Worm (Caenorhabditis elegans) whole organism, L1 larva: Measurements from ENCODE around the gene pat-6.

ENCODE experiments used
- Y116A8C.19 ChIP-seq: sonication (generic microtip); optimal IDR thresholded peaks from 2 replicates; lab custom pipeline; 2016; ENCODE audit warnings: missing compliant biosample characterization, missing genetic modification characterization, borderline replicate concordance
- ceh-8 ChIP-seq: fragments of 200-800 bp; sonication (Bioruptor generic); optimal IDR thresholded peaks from 2 replicates; lab custom pipeline; 2018; ENCODE audit warnings: mild to moderate bottlenecking, missing genetic modification characterization, moderate library complexity, missing compliant biosample characterization
- ceh-90 ChIP-seq: sonication (generic microtip); optimal IDR thresholded peaks from 2 replicates; lab custom pipeline; 2016; ENCODE audit warnings: missing genetic modification characterization, missing compliant biosample characterization
- dpl-1 ChIP-seq, 3 experiments: fragments of 150-350 bp in 2 of 3; sonication (generic microtip) in 1 of 3; optimal IDR thresholded peaks; 2 replicates each; lab custom pipeline; 2014 to 2017; ENCODE audit warnings: missing biosample characterization in 3 of 3, missing genetic modification characterization in 3 of 3, missing genetic modification reagents in 3 of 3
- dsc-1 ChIP-seq: sonication (generic microtip); optimal IDR thresholded peaks from 2 replicates; lab custom pipeline; 2016; ENCODE audit warnings: mild to moderate bottlenecking, missing genetic modification characterization, missing compliant biosample characterization
- efl-1 ChIP-seq, 4 experiments: fragments of 150-350 bp; optimal IDR thresholded peaks in 3 of 4; peaks in 1 of 4; 1 replicate in 1 of 4; 2 replicates in 3 of 4; lab custom pipeline; 2014; ENCODE audit warnings: missing biosample characterization in 2 of 4, missing genetic modification characterization in 2 of 4, missing genetic modification reagents in 2 of 4
- egl-13 ChIP-seq: sonication (generic microtip); optimal IDR thresholded peaks from 2 replicates; lab custom pipeline; 2016; ENCODE audit warnings: missing genotype, missing genetic modification reagents, missing genetic modification characterization, missing compliant biosample characterization
- egl-27 ChIP-seq, 2 experiments: fragments of 150-350 bp in 1 of 2; sonication (generic microtip); optimal IDR thresholded peaks; 3 replicates each; lab custom pipeline; 2017 to 2018; ENCODE audit warnings: missing biosample characterization in 2 of 2, missing genetic modification characterization in 2 of 2, missing genetic modification reagents in 2 of 2
- elt-2 ChIP-seq: sonication (generic microtip); optimal IDR thresholded peaks from 2 replicates; lab custom pipeline; 2016; ENCODE audit warnings: missing genetic modification characterization, mild to moderate bottlenecking, inconsistent platforms, missing compliant biosample characterization, missing genetic modification reagents
- elt-3 ChIP-seq, 6 experiments: fragments of 150-350 bp in 1 of 6; sonication (generic microtip); optimal IDR thresholded peaks; 2 replicates each; lab custom pipeline; 2017 to 2018; ENCODE audit warnings: missing biosample characterization in 6 of 6, missing genetic modification characterization in 6 of 6, inconsistent platforms in 1 of 6
- ets-5 ChIP-seq: fragments of 200-800 bp; sonication (Bioruptor generic); IDR thresholded peaks from 2 replicates; pipeline ENCODE4 v1.3.6; 2022; ENCODE audit warnings: missing genetic modification characterization, missing compliant biosample characterization
- fkh-10 ChIP-seq: sonication (generic microtip); optimal IDR thresholded peaks from 2 replicates; lab custom pipeline; 2017; ENCODE audit warnings: missing biosample characterization, missing genetic modification reagents, missing genetic modification characterization
- fos-1 ChIP-seq: fragments of 150-350 bp; optimal IDR thresholded peaks from 2 replicates; lab custom pipeline; 2014; ENCODE audit warnings: missing biosample characterization, missing genetic modification characterization
- grh-1 ChIP-seq: fragments of 200-800 bp; sonication (Bioruptor generic); IDR thresholded peaks from 2 replicates; pipeline ENCODE4 v1.3.6; 2022; ENCODE audit warnings: missing genetic modification reagents, missing genetic modification characterization, missing compliant biosample characterization
- irx-1 ChIP-seq: sonication (generic microtip); optimal IDR thresholded peaks from 2 replicates; lab custom pipeline; 2016; ENCODE audit warnings: missing genetic modification characterization, missing compliant biosample characterization
- lin-35 ChIP-seq, 2 experiments: fragments of 150-350 bp; optimal IDR thresholded peaks; 2 replicates each; lab custom pipeline; 2014; ENCODE audit warnings: missing biosample characterization in 2 of 2, missing genetic modification characterization in 2 of 2, missing genetic modification reagents in 2 of 2
- lir-3 ChIP-seq: sonication (generic microtip); optimal IDR thresholded peaks from 2 replicates; lab custom pipeline; 2016; ENCODE audit warnings: mild to moderate bottlenecking, missing genetic modification characterization, moderate library complexity, missing compliant biosample characterization; ENCODE audit not compliant: poor library complexity
- lsy-2 ChIP-seq, 2 experiments: fragments of 150-350 bp; optimal IDR thresholded peaks; 2 replicates each; lab custom pipeline; 2014; ENCODE audit warnings: missing biosample characterization in 2 of 2, missing genetic modification characterization in 2 of 2
- mdl-1 ChIP-seq, 2 experiments: fragments of 150-350 bp; optimal IDR thresholded peaks; 2 replicates each; lab custom pipeline; 2014 to 2017; ENCODE audit warnings: missing biosample characterization in 2 of 2, missing genetic modification characterization in 2 of 2, inconsistent platforms in 1 of 2
- nhr-20 ChIP-seq: sonication (generic microtip); optimal IDR thresholded peaks from 2 replicates; lab custom pipeline; 2016; ENCODE audit warnings: mild to moderate bottlenecking, missing genetic modification characterization, missing compliant biosample characterization
- nhr-237 ChIP-seq: fragments of 150-350 bp; optimal IDR thresholded peaks from 2 replicates; lab custom pipeline; 2014; ENCODE audit warnings: missing biosample characterization, missing genetic modification characterization
- nhr-47 ChIP-seq: sonication (generic microtip); optimal IDR thresholded peaks from 2 replicates; lab custom pipeline; 2016; ENCODE audit warnings: mild to moderate bottlenecking, missing genetic modification characterization, moderate library complexity, missing compliant biosample characterization
- nhr-71 ChIP-seq: sonication (generic microtip); optimal IDR thresholded peaks from 2 replicates; lab custom pipeline; 2016; ENCODE audit warnings: mild to moderate bottlenecking, missing genetic modification characterization, moderate library complexity, missing compliant biosample characterization
- nhr-84 ChIP-seq: sonication (generic microtip); optimal IDR thresholded peaks from 2 replicates; lab custom pipeline; 2017; ENCODE audit warnings: missing biosample characterization, missing genetic modification characterization
- nhr-85 ChIP-seq: sonication (generic microtip); peaks from one replicate; lab custom pipeline; 2016; ENCODE audit warnings: missing genetic modification characterization, inconsistent platforms, missing compliant biosample characterization
- nhr-90 ChIP-seq: sonication (generic microtip); optimal IDR thresholded peaks from 2 replicates; lab custom pipeline; 2016; ENCODE audit warnings: mild to moderate bottlenecking, missing genetic modification characterization, missing compliant biosample characterization; ENCODE audit not compliant: poor library complexity
- pax-3 ChIP-seq: fragments of 200-800 bp; sonication (Bioruptor generic); optimal IDR thresholded peaks from 2 replicates; lab custom pipeline; 2018; ENCODE audit warnings: mild to moderate bottlenecking, missing genetic modification characterization, moderate library complexity, missing compliant biosample characterization
- pqm-1 ChIP-seq: sonication (generic microtip); optimal IDR thresholded peaks from 3 replicates; lab custom pipeline; 2017; ENCODE audit warnings: missing biosample characterization, missing genetic modification characterization
- skn-1 ChIP-seq: fragments of 150-350 bp; optimal IDR thresholded peaks from 2 replicates; lab custom pipeline; 2014; ENCODE audit warnings: missing biosample characterization, missing genetic modification characterization
- snpc-4 ChIP-seq: fragments of 150-350 bp; optimal IDR thresholded peaks from 2 replicates; lab custom pipeline; 2014; ENCODE audit warnings: missing biosample characterization, missing genetic modification characterization
- snu-23 ChIP-seq: sonication (generic microtip); optimal IDR thresholded peaks from 2 replicates; lab custom pipeline; 2016; ENCODE audit warnings: missing genetic modification characterization, missing compliant biosample characterization
- sox-4 ChIP-seq: sonication (generic microtip); optimal IDR thresholded peaks from 2 replicates; lab custom pipeline; 2016; ENCODE audit warnings: missing genetic modification characterization, missing compliant biosample characterization
- swsn-7 ChIP-seq: sonication (generic microtip); optimal IDR thresholded peaks from 2 replicates; lab custom pipeline; 2016; ENCODE audit warnings: missing genetic modification characterization, missing compliant biosample characterization
- tlp-1 ChIP-seq: fragments of 150-350 bp; optimal IDR thresholded peaks from 2 replicates; lab custom pipeline; 2014; ENCODE audit warnings: missing biosample characterization, missing genetic modification characterization
- unc-130 ChIP-seq: fragments of 150-350 bp; optimal IDR thresholded peaks from 2 replicates; lab custom pipeline; 2017; ENCODE audit warnings: missing biosample characterization, missing genetic modification characterization, inconsistent platforms
- unc-98 ChIP-seq: fragments of 200-800 bp; sonication (Bioruptor generic); IDR thresholded peaks from 2 replicates; pipeline ENCODE4 v1.3.6; 2022; ENCODE audit warnings: missing genetic modification characterization, missing compliant biosample characterization
- vab-15 ChIP-seq: sonication (generic microtip); optimal IDR thresholded peaks from 2 replicates; lab custom pipeline; 2017; ENCODE audit warnings: missing genotype, mild to moderate bottlenecking, missing genetic modification characterization, missing compliant biosample characterization
- xbp-1 ChIP-seq: sonication (generic microtip); optimal IDR thresholded peaks from 2 replicates; lab custom pipeline; 2016; ENCODE audit warnings: missing genetic modification characterization, missing compliant biosample characterization
- zip-4 ChIP-seq: fragments of 200-800 bp; sonication (Bioruptor generic); optimal IDR thresholded peaks from 2 replicates; lab custom pipeline; 2018; ENCODE audit warnings: mild to moderate bottlenecking, missing genetic modification characterization, moderate library complexity, missing compliant biosample characterization

Gene pat-6

DNA sequence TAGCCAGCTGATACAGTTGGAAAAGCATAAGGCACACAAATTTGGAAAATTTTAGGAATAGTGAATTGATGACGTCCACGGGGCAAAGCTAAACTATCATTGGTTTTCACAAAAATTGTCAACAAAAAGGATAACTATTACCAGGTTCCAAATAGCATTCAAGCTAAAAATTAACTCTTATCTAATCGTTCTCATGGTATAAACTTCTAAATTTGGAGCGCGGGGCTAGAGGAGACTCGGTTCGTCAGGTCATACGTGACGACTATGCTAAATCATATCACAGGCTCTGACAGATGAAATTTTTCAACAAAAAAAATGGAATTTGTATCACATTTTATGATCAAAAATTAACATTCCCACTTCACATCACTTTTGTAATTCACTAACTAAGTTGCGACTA lies 35.2 kb upstream of the pat-6 start:
- TF ChIP-seq swsn-7 (tag; lab: Kevin White, UChicago): no peak
- TF ChIP-seq fkh-10: no peak
- TF ChIP-seq unc-98 (GFP tag; lab: Robert Waterston, UW): no peak
- no peak for TF ChIP-seq efl-1 (optimal IDR thresholded peaks at IDR 0.05; lab: Kevin White, UChicago)
- peak in 1 of 2 experiments; percentile 91 for TF ChIP-seq efl-1 (GFP tag; optimal IDR thresholded peaks at IDR 0.05 in 1 of 2; lab: Kevin White, UChicago)
- TF ChIP-seq mdl-1 (tag; optimal IDR thresholded peaks at IDR 0.05; lab: Kevin White, UChicago): no peak

DNA sequence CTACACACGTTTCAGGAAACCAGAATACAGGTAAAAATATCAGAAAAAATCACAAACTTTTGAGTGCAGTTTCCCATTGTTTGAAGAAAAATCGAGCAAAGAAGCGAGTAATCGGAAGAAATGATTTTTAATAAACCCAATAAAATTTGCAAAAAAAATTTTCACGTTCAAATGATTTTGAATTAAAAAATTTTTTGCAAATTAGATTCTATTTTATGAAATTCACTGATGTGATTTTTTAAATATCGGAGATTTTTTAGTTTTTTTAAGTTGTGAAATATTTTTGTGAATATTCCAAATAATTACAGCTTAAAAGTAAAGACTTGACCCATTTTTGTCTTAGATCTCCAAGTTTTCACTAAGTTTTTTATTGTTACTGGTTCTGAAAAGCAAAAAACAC lies 34.2 kb upstream of the pat-6 start, which contains the start of gene pnp-1:
Gene pnp-1, minus strand, starts transcription at position 101 of the 400 bp plus-strand sequence.
- no peak for TF ChIP-seq ceh-8 (GFP tag; lab: Kevin White, UChicago)
- no peak for TF ChIP-seq grh-1
- TF ChIP-seq elt-3 (tag; optimal IDR thresholded peaks at IDR 0.05; lab: Kevin White, UChicago): no peak
- no peak for TF ChIP-seq skn-1
- no peak for TF ChIP-seq snpc-4
- TF ChIP-seq fos-1 (tag; lab: Kevin White, UChicago): no peak
- no peak for TF ChIP-seq sox-4 (tag; lab: Kevin White, UChicago)
- TF ChIP-seq xbp-1 (tag; lab: Kevin White, UChicago): no peak
- no peak for TF ChIP-seq snu-23 (GFP tag; lab: Kevin White, UChicago)
- no peak for TF ChIP-seq nhr-84 (tag; lab: Kevin White, UChicago)
- TF ChIP-seq nhr-47 (tag; lab: Kevin White, UChicago): no peak

ce11 chrIV:296849-297248 lies 32.8 kb upstream of the pat-6 start:
- TF ChIP-seq ceh-90 (tag; lab: Kevin White, UChicago) (no peak), nhr-237 (tag; lab: Kevin White, UChicago) (no peak), pax-3 (no peak), snu-23 (GFP tag; lab: Kevin White, UChicago) (peak; percentile 4), elt-3 (tag; optimal IDR thresholded peaks at IDR 0.05; lab: Kevin White, UChicago) (no peak), egl-27 (tag; optimal IDR thresholded peaks at IDR 0.05; lab: Kevin White, UChicago) (no peak), irx-1 (tag; lab: Kevin White, UChicago) (no peak), elt-2 (peak; percentile 94), lir-3 (tag; lab: Kevin White, UChicago) (no peak), ets-5 (GFP tag; lab: Robert Waterston, UW) (no peak), nhr-71 (tag; lab: Kevin White, UChicago) (peak; percentile 41), efl-1 (optimal IDR thresholded peaks at IDR 0.05; lab: Kevin White, UChicago) (no peak), efl-1 (GFP tag; optimal IDR thresholded peaks at IDR 0.05 in 1 of 2; lab: Kevin White, UChicago) (peak in 1 of 2 experiments; percentile 35), sox-4 (tag; lab: Kevin White, UChicago) (no peak), dsc-1 (no peak), unc-130 (tag; lab: Kevin White, UChicago) (no peak), vab-15 (tag; lab: Kevin White, UChicago) (no peak), nhr-85 (tag; lab: Kevin White, UChicago) (no peak), lin-35 (GFP tag; optimal IDR thresholded peaks at IDR 0.05; lab: Kevin White, UChicago) (peak in 1 of 2 experiments; percentile 35), lsy-2 (tag; optimal IDR thresholded peaks at IDR 0.05; lab: Kevin White, UChicago) (no peak), tlp-1 (tag; lab: Kevin White, UChicago) (peak; percentile 7), dpl-1 (GFP tag; optimal IDR thresholded peaks at IDR 0.05; lab: Kevin White, UChicago) (no peak), swsn-7 (tag; lab: Kevin White, UChicago) (no peak), egl-13 (tag; lab: Kevin White, UChicago) (no peak), nhr-84 (tag; lab: Kevin White, UChicago) (no peak), pqm-1 (tag; lab: Kevin White, UChicago) (no peak), Y116A8C.19 (tag; lab: Kevin White, UChicago) (no peak), nhr-20 (tag; lab: Kevin White, UChicago) (peak; percentile 11), nhr-90 (peak; percentile 64), zip-4 (GFP tag; lab: Kevin White, UChicago) (no peak)
